Worm (Caenorhabditis elegans): ENCODE data around the gene H03A11.2.

- TF ChIP-seq pha-4 (tag; optimal IDR thresholded peaks at IDR 0.05) (no peak), nhr-12 (tag; optimal IDR thresholded peaks at IDR 0.05) (no peak), nhr-28 (tag; optimal IDR thresholded peaks at IDR 0.05) (no peak), bed-3 (GFP tag; optimal IDR thresholded peaks at IDR 0.05) (no peak), mab-5 (tag; optimal IDR thresholded peaks at IDR 0.05) (no peak), ceh-43 (GFP tag; optimal IDR thresholded peaks at IDR 0.05) (no peak)
Observed at ce11 chrX:15188510-15188909, 41.9 kb downstream of the H03A11.2 start.
